Worm (Caenorhabditis elegans) whole organism, L3 larva: ENCODE results near the gene srh-274.

Source experiments
- ZK546.5 ChIP-seq: sonication (generic microtip); optimal IDR thresholded peaks from 2 replicates; lab custom pipeline; 2017; ENCODE audit warnings: missing biosample characterization, missing genetic modification characterization
- ama-1 ChIP-seq: fragments of 150-350 bp; optimal IDR thresholded peaks from 2 replicates; lab custom pipeline; 2018
- elt-2 ChIP-seq: sonication (generic microtip); optimal IDR thresholded peaks from 2 replicates; lab custom pipeline; 2016; ENCODE audit warnings: missing genetic modification reagents, mild to moderate bottlenecking, missing genetic modification characterization, missing compliant biosample characterization
- fkh-10 ChIP-seq: sonication (generic microtip); optimal IDR thresholded peaks from 2 replicates; lab custom pipeline; 2017; ENCODE audit warnings: missing biosample characterization, missing genetic modification reagents, missing genetic modification characterization
- nhr-237 ChIP-seq: fragments of 150-350 bp; optimal IDR thresholded peaks from 2 replicates; lab custom pipeline; 2014; ENCODE audit warnings: missing biosample characterization, missing genetic modification characterization
- tbx-2 ChIP-seq: sonication (generic microtip); optimal IDR thresholded peaks from 2 replicates; lab custom pipeline; 2016; ENCODE audit warnings: mild to moderate bottlenecking, missing genetic modification characterization, missing compliant biosample characterization
- ztf-4 ChIP-seq: fragments of 150-350 bp; optimal IDR thresholded peaks from 2 replicates; lab custom pipeline; 2014; ENCODE audit warnings: missing biosample characterization, missing genetic modification characterization

ce11 chrII:948091-948490 lies 34.9 kb upstream of the srh-274 start, which contains the start of gene fbxc-32:
- TF ChIP-seq tbx-2, result no peak
- TF ChIP-seq ama-1 (lab: Kevin White, UChicago), result no peak
- no peak for TF ChIP-seq nhr-237
- TF ChIP-seq ZK546.5 (tag; lab: Kevin White, UChicago), result no peak
- TF ChIP-seq elt-2, result no peak
- no peak for TF ChIP-seq fkh-10
- TF ChIP-seq ztf-4 (tag; lab: Kevin White, UChicago), result no peak
